Worm (Caenorhabditis elegans) whole organism, L4 larva: Measurements from ENCODE around the gene tpra-1.

ENCODE experiments used
- T20F7.1 ChIP-seq: fragments of 200-800 bp; sonication (Bioruptor generic); optimal IDR thresholded peaks from 2 replicates; lab custom pipeline; 2018; ENCODE audit warnings: mild to moderate bottlenecking, missing genetic modification characterization, missing compliant biosample characterization
- jun-1 ChIP-seq: fragments of 150-350 bp; optimal IDR thresholded peaks from 2 replicates; lab custom pipeline; 2014; ENCODE audit warnings: missing biosample characterization, missing genetic modification reagents, missing genetic modification characterization

DNA sequence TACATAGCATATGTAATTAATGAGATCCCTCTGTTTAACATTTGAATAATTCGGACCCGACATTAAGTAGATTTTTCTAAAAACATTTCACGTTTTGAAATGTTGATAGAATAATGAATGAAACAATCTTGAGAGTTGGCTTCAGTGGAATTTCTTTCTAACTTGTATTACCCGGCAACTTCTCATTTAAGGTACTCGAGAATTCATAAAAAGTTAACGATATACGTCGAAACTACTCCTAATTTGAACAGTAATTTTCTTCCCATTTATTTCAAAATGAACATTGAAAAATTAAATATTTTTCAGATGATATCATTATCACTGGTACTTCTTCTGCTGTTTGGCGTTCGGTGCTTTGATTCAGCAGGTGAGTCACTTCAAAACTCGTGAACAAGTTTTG lies 49.5 kb upstream of the tpra-1 start, which contains the start of gene C27B7.7:
- no peak for TF ChIP-seq jun-1 (tag; lab: Kevin White, UChicago)
- no peak for TF ChIP-seq T20F7.1
